Comparison of ENCODE assay signal across 7 worm cellular contexts in genomic region chrV:19519511-19519934, ce11.
TF ChIP-seq lines count a peak whose summit lies in the region.

No protein-coding gene starts in this region.

TF ChIP-seq in whole organism, L1 larva, 84 proteins besides CTCF, POLR2A, EP300 and RAD21 (continues in another document):
- TF ChIP-seq mab-9 (GFP tag; IDR thresholded peaks at IDR 0.05; lab: Robert Waterston, UW) (0 out of 2 replicates have a peak, but pooled peaks have one; percentile 17), mef-2 (tag; optimal IDR thresholded peaks at IDR 0.05; lab: Kevin White, UChicago) (no peak), nhr-11 (tag; optimal IDR thresholded peaks at IDR 0.05; lab: Kevin White, UChicago) (no peak), nhr-85 (tag; lab: Kevin White, UChicago) (peak; percentile 20), nhr-20 (tag; optimal IDR thresholded peaks at IDR 0.05; lab: Kevin White, UChicago) (no peak), unc-62 (GFP tag; optimal IDR thresholded peaks at IDR 0.05; lab: Kevin White, UChicago) (no peak), ama-1 (optimal IDR thresholded peaks at IDR 0.05; lab: Kevin White, UChicago) (peak; percentile 50), pax-3 (tag; optimal IDR thresholded peaks at IDR 0.05; lab: Kevin White, UChicago) (no peak), elt-2 (tag; optimal IDR thresholded peaks at IDR 0.05; lab: Kevin White, UChicago) (no peak), jun-1 (tag; optimal IDR thresholded peaks at IDR 0.05; lab: Kevin White, UChicago) (no peak), tbx-2 (tag; optimal IDR thresholded peaks at IDR 0.05; lab: Kevin White, UChicago) (no peak), unc-98 (GFP tag; IDR thresholded peaks at IDR 0.05; lab: Robert Waterston, UW) (no peak), mep-1 (tag; optimal IDR thresholded peaks at IDR 0.05; lab: Kevin White, UChicago) (peak; percentile 74), sptf-1 (tag; optimal IDR thresholded peaks at IDR 0.05; lab: Kevin White, UChicago) (no peak)

TF ChIP-seq in whole organism, L2 larva, 48 proteins besides CTCF, POLR2A, EP300 and RAD21 (continues in another document):
- peak; percentile 63 for TF ChIP-seq ztf-4 (tag; optimal IDR thresholded peaks at IDR 0.05; lab: Kevin White, UChicago)
- TF ChIP-seq unc-55 (GFP tag; optimal IDR thresholded peaks at IDR 0.05; lab: Kevin White, UChicago) = no peak
- TF ChIP-seq nhr-10 (tag; optimal IDR thresholded peaks at IDR 0.05; lab: Kevin White, UChicago) = no peak
- no peak for TF ChIP-seq ceh-82 (tag; optimal IDR thresholded peaks at IDR 0.05; lab: Kevin White, UChicago)
- no peak for TF ChIP-seq sma-9 (GFP tag; optimal IDR thresholded peaks at IDR 0.05; lab: Kevin White, UChicago)
- no peak for TF ChIP-seq sma-9 (tag; optimal IDR thresholded peaks at IDR 0.05; lab: Kevin White, UChicago)
- TF ChIP-seq alr-1 (tag; optimal IDR thresholded peaks at IDR 0.05; lab: Kevin White, UChicago) = no peak
- TF ChIP-seq nhr-77 (tag; optimal IDR thresholded peaks at IDR 0.05; lab: Kevin White, UChicago) = no peak
- no peak for TF ChIP-seq nhr-11 (tag; optimal IDR thresholded peaks at IDR 0.05; lab: Kevin White, UChicago)
- peak; percentile 8 for TF ChIP-seq crh-2 (tag; optimal IDR thresholded peaks at IDR 0.05; lab: Kevin White, UChicago)
- TF ChIP-seq peb-1 (tag; optimal IDR thresholded peaks at IDR 0.05; lab: Kevin White, UChicago) = no peak
- TF ChIP-seq ceh-16 (tag; optimal IDR thresholded peaks at IDR 0.05; lab: Kevin White, UChicago) = no peak
- TF ChIP-seq Y55F3AM.14 (GFP tag; optimal IDR thresholded peaks at IDR 0.05; lab: Kevin White, UChicago) = peak; percentile 50
- peak in 1 of 2 experiments; percentile 52 for TF ChIP-seq lsy-2 (tag; optimal IDR thresholded peaks at IDR 0.05; lab: Kevin White, UChicago)

TF ChIP-seq in whole organism, L3 larva, 47 proteins besides CTCF, POLR2A, EP300 and RAD21:
- peak; percentile 97 for TF ChIP-seq ama-1 (optimal IDR thresholded peaks at IDR 0.05; lab: Kevin White, UChicago)
- TF ChIP-seq nhr-25 (tag; optimal IDR thresholded peaks at IDR 0.05; lab: Kevin White, UChicago) = peak; percentile 71
- TF ChIP-seq nhr-43 (tag; optimal IDR thresholded peaks at IDR 0.05; lab: Kevin White, UChicago; ENCODE audit: poor library complexity, severe bottlenecking) = peak; percentile 65
- TF ChIP-seq nhr-23 (tag; optimal IDR thresholded peaks at IDR 0.05; lab: Kevin White, UChicago) = peak; percentile 23
- TF ChIP-seq snpc-4 (tag; optimal IDR thresholded peaks at IDR 0.05; lab: Kevin White, UChicago) = no peak
- TF ChIP-seq tbx-2 (tag; optimal IDR thresholded peaks at IDR 0.05; lab: Kevin White, UChicago) = peak; percentile 84
- TF ChIP-seq sea-2 (GFP tag; optimal IDR thresholded peaks at IDR 0.05; lab: Kevin White, UChicago) = no peak
- TF ChIP-seq elt-2 (tag; optimal IDR thresholded peaks at IDR 0.05; lab: Kevin White, UChicago) = peak; percentile 11
- no peak for TF ChIP-seq mml-1 (tag; optimal IDR thresholded peaks at IDR 0.05; lab: Kevin White, UChicago)
- TF ChIP-seq lsy-12 (tag; optimal IDR thresholded peaks at IDR 0.05; lab: Kevin White, UChicago) = peak; percentile 50
- peak; percentile 66 for TF ChIP-seq ztf-4 (tag; optimal IDR thresholded peaks at IDR 0.05; lab: Kevin White, UChicago)

TF ChIP-seq in whole organism, L4 larva, 104 proteins besides CTCF, POLR2A, EP300 and RAD21 (continues in another document):
- TF ChIP-seq F49E8.2 (tag; optimal IDR thresholded peaks at IDR 0.05; lab: Kevin White, UChicago; ENCODE audit: borderline replicate concordance) = no peak
- TF ChIP-seq set-16 (GFP tag; IDR thresholded peaks at IDR 0.05; lab: Robert Waterston, UW) = no peak
- TF ChIP-seq F37D6.2 (tag; optimal IDR thresholded peaks at IDR 0.05; lab: Kevin White, UChicago) = no peak
- peak; percentile 72 for TF ChIP-seq vab-7 (GFP tag; IDR thresholded peaks at IDR 0.05; lab: Robert Waterston, UW)
- peak; percentile 54 for TF ChIP-seq madf-9 (GFP tag; conservative IDR thresholded peaks at IDR 0.05; lab: Robert Waterston, UW)
- no peak for TF ChIP-seq gei-8 (GFP tag; optimal IDR thresholded peaks at IDR 0.05; lab: Kevin White, UChicago)
- no peak for TF ChIP-seq zip-11 (GFP tag; IDR thresholded peaks at IDR 0.05; lab: Robert Waterston, UW)
- TF ChIP-seq lin-29 (GFP tag; IDR thresholded peaks at IDR 0.05; lab: Robert Waterston, UW) = 0 out of 2 replicates have a peak, but pooled peaks have one; percentile 8
- TF ChIP-seq mes-2 (tag; optimal IDR thresholded peaks at IDR 0.05; lab: Kevin White, UChicago; ENCODE audit: poor library complexity, severe bottlenecking) = peak; percentile 17
- 0 out of 2 replicates have a peak, but pooled peaks have one; percentile 4 for TF ChIP-seq F44E2.7 (GFP tag; IDR thresholded peaks at IDR 0.05; lab: Robert Waterston, UW)
- peak; percentile 37; the same call in 1 of the 2 replicates for TF ChIP-seq tra-1 (GFP tag; IDR thresholded peaks at IDR 0.05; lab: Robert Waterston, UW)
- no peak for TF ChIP-seq daf-8 (GFP tag; IDR thresholded peaks at IDR 0.05; lab: Robert Waterston, UW)
- TF ChIP-seq fkh-10 (GFP tag; optimal IDR thresholded peaks at IDR 0.05; lab: Kevin White, UChicago) = no peak

TF ChIP-seq in whole organism, early embryonic, 17 proteins besides CTCF, POLR2A, EP300 and RAD21:
- no peak for TF ChIP-seq hmg-4 (GFP tag; optimal IDR thresholded peaks at IDR 0.05; lab: Kevin White, UChicago)
- TF ChIP-seq sea-1 (GFP tag; conservative IDR thresholded peaks at IDR 0.05; lab: Robert Waterston, UW) = peak; percentile 77
- peak; percentile 90 for TF ChIP-seq ama-1 (optimal IDR thresholded peaks at IDR 0.05; lab: Kevin White, UChicago)
- TF ChIP-seq hnd-1 (tag; optimal IDR thresholded peaks at IDR 0.05; lab: Kevin White, UChicago) = peak; percentile 18
- no peak for TF ChIP-seq pes-1 (GFP tag; IDR thresholded peaks at IDR 0.05; lab: Robert Waterston, UW)
- TF ChIP-seq ceh-36 (tag; optimal IDR thresholded peaks at IDR 0.05; lab: Kevin White, UChicago) = no peak
- no peak for TF ChIP-seq scrt-1 (GFP tag; IDR thresholded peaks at IDR 0.05; lab: Robert Waterston, UW)
- no peak for TF ChIP-seq tbx-37 (GFP tag; conservative IDR thresholded peaks at IDR 0.05; lab: Robert Waterston, UW)
- no peak for TF ChIP-seq ceh-13 (GFP tag; optimal IDR thresholded peaks at IDR 0.05; lab: Kevin White, UChicago)
- TF ChIP-seq hmbx-1 (tag; optimal IDR thresholded peaks at IDR 0.05; lab: Kevin White, UChicago) = no peak

TF ChIP-seq in whole organism, midembryonic, 9 proteins besides CTCF, POLR2A, EP300 and RAD21:
- TF ChIP-seq ztf-23 (GFP tag; IDR thresholded peaks at IDR 0.05; lab: Robert Waterston, UW) (no peak), ref-1 (GFP tag; conservative IDR thresholded peaks at IDR 0.05; lab: Robert Waterston, UW) (no peak), flt-1 (GFP tag; IDR thresholded peaks at IDR 0.05; lab: Robert Waterston, UW) (0 out of 2 replicates have a peak, but pooled peaks have one; percentile 20), cog-1 (tag; optimal IDR thresholded peaks at IDR 0.05; lab: Kevin White, UChicago) (no peak)

TF ChIP-seq in whole organism, young adult, 124 proteins besides CTCF, POLR2A, EP300 and RAD21 (continues in another document):
- peak; percentile 36 for TF ChIP-seq ceh-100 (GFP tag; IDR thresholded peaks at IDR 0.05; lab: Robert Waterston, UW)
- TF ChIP-seq hlh-12 (tag; optimal IDR thresholded peaks at IDR 0.05; lab: Kevin White, UChicago) = no peak
- no peak for TF ChIP-seq ccch-3 (GFP tag; optimal IDR thresholded peaks at IDR 0.05; lab: Kevin White, UChicago)
- TF ChIP-seq dpff-1 (tag; optimal IDR thresholded peaks at IDR 0.05; lab: Kevin White, UChicago) = peak; percentile 5
- TF ChIP-seq F55B11.4 (tag; optimal IDR thresholded peaks at IDR 0.05; lab: Kevin White, UChicago; ENCODE audit: borderline replicate concordance, insufficient read depth) = no peak
- no peak for TF ChIP-seq lag-1 (GFP tag; IDR thresholded peaks at IDR 0.05; lab: Robert Waterston, UW)
- no peak for TF ChIP-seq unc-62 (GFP tag; optimal IDR thresholded peaks at IDR 0.05; lab: Kevin White, UChicago)
- peak in 1 of 3 experiments; percentile 45 for TF ChIP-seq lin-35 (GFP tag; optimal IDR thresholded peaks at IDR 0.05; lab: Kevin White, UChicago)
- TF ChIP-seq lin-40 (tag; optimal IDR thresholded peaks at IDR 0.05; lab: Kevin White, UChicago) = peak; percentile 65
- 0 out of 2 replicates have a peak, but pooled peaks have one; percentile 61 for TF ChIP-seq Y53G8AR.9 (GFP tag; conservative IDR thresholded peaks at IDR 0.05; lab: Robert Waterston, UW)
- no peak for TF ChIP-seq cebp-1 (GFP tag; IDR thresholded peaks at IDR 0.05; lab: Robert Waterston, UW)
- TF ChIP-seq cebp-1 (tag; optimal IDR thresholded peaks at IDR 0.05; lab: Kevin White, UChicago) = peak; percentile 53
- TF ChIP-seq xnd-1 (tag; optimal IDR thresholded peaks at IDR 0.05; lab: Kevin White, UChicago) = no peak
- TF ChIP-seq ekl-4 (GFP tag; IDR thresholded peaks at IDR 0.05; lab: Robert Waterston, UW) = peak; percentile 70
- no peak for TF ChIP-seq T07F8.4 (tag; optimal IDR thresholded peaks at IDR 0.05; lab: Kevin White, UChicago)
- peak; percentile 57 for TF ChIP-seq atf-7 (tag; optimal IDR thresholded peaks at IDR 0.05; lab: Kevin White, UChicago)
- no peak for TF ChIP-seq tbx-9 (tag; optimal IDR thresholded peaks at IDR 0.05; lab: Kevin White, UChicago; ENCODE audit: borderline replicate concordance)
- TF ChIP-seq let-607 (tag; optimal IDR thresholded peaks at IDR 0.05; lab: Kevin White, UChicago) = peak in 1 of 2 experiments; percentile 1
- 0 out of 2 replicates have a peak, but pooled peaks have one; percentile 67 for TF ChIP-seq aptf-3 (GFP tag; IDR thresholded peaks at IDR 0.05; lab: Robert Waterston, UW)
- TF ChIP-seq ama-1 (optimal IDR thresholded peaks at IDR 0.05; lab: Kevin White, UChicago) = peak; percentile 37
- TF ChIP-seq ama-1 (GFP tag; optimal IDR thresholded peaks at IDR 0.05; lab: Kevin White, UChicago) = no peak
- peak; percentile 88 for TF ChIP-seq ztf-26 (tag; optimal IDR thresholded peaks at IDR 0.05; lab: Kevin White, UChicago)
- no peak for TF ChIP-seq lsy-27 (tag; optimal IDR thresholded peaks at IDR 0.05; lab: Kevin White, UChicago; ENCODE audit: borderline replicate concordance, insufficient read depth)
- TF ChIP-seq K11D2.4 (GFP tag; IDR thresholded peaks at IDR 0.05; lab: Robert Waterston, UW) = peak; percentile 51; the same call in 1 of the 2 replicates
- 0 out of 2 replicates have a peak, but pooled peaks have one; percentile 24 for TF ChIP-seq pbrm-1 (GFP tag; IDR thresholded peaks at IDR 0.05; lab: Robert Waterston, UW)
- 0 out of 2 replicates have a peak, but pooled peaks have one; percentile 27 for TF ChIP-seq Y56A3A.18 (GFP tag; IDR thresholded peaks at IDR 0.05; lab: Robert Waterston, UW)
- TF ChIP-seq sptf-2 (GFP tag; optimal IDR thresholded peaks at IDR 0.05; lab: Kevin White, UChicago) = no peak
- peak; percentile 75 for TF ChIP-seq repo-1 (tag; optimal IDR thresholded peaks at IDR 0.05; lab: Kevin White, UChicago)
- TF ChIP-seq nhr-179 (tag; optimal IDR thresholded peaks at IDR 0.05; lab: Kevin White, UChicago) = no peak
- TF ChIP-seq ceh-27 (GFP tag; optimal IDR thresholded peaks at IDR 0.05; lab: Kevin White, UChicago) = no peak
- TF ChIP-seq mcd-1 (GFP tag; IDR thresholded peaks at IDR 0.05; lab: Robert Waterston, UW) = peak; percentile 45; the same call in 1 of the 2 replicates
